Fruit fly (Drosophila melanogaster): Measurements from ENCODE around the gene CG3061.

The CG3061 gene

DNA sequence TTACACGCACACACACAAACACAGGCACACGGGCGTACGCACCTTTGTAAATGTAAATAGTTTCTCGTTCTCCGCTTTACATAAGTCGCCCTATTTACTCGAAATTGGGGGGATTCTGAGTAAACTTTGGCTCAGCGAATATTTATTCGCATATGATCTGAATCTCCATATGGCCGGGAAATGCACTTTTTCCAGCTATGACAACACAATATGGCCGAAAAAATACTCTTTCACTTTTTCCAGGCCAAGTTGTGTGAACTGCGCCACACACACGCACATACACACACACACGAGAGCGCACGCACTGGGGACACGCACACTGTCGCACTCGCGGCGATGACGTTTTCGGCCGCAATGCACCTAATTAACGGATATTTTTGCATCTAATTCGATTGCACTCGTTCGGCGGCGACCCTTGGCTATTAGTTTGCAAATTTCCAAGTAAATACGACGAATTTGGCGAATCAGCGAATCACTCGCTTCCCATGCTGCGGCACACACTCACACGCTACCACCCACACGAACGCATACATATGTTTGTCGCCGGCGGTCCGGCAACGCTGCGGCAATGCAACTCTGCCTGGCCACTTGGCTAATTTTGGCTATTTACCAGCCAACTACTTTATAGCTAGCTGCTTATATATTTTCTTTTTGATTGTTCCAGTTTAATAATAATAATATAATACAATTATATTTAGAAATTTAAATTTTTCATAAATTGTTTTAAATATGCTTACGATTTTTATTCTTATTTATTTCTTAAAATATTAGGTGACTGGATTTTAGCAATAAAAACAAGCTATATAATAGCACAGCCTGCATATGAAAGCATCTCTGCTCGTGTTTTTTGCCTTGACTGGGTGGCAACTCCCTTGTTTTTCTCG is at the start of gene CG3061, which contains the start of gene rdx (continued):
- TF ChIP-seq nerfin-2 (GFP tag; IDR thresholded peaks at IDR 0.05; ENCODE audit: partially characterized antibody) (no peak), CG12769 (tag; optimal IDR thresholded peaks at IDR 0.05) (peak; percentile 9), CG43689 (GFP tag; IDR thresholded peaks at IDR 0.05) (no peak), fd96Cb (tag; optimal IDR thresholded peaks at IDR 0.05) (peak; percentile 37), CG17568 (GFP tag; optimal IDR thresholded peaks at IDR 0.05) (no peak), pnt (GFP tag; optimal IDR thresholded peaks at IDR 0.05) (no peak), ato (GFP tag; IDR thresholded peaks at IDR 0.05; ENCODE audit: partially characterized antibody) (no peak), tx (GFP tag; optimal IDR thresholded peaks at IDR 0.05) (no peak), Ptx1 (GFP tag; IDR thresholded peaks at IDR 0.05) (peak; percentile 75), ranshi (GFP tag; IDR thresholded peaks at IDR 0.05) (0 out of 2 replicates have a peak, but pooled peaks have one; percentile 6), Myb (GFP tag; optimal IDR thresholded peaks at IDR 0.05) (no peak), gsb (GFP tag; IDR thresholded peaks at IDR 0.05) (no peak), ken (GFP tag; IDR thresholded peaks at IDR 0.05) (0 out of 3 replicates have a peak, but pooled peaks have one; percentile 0), CG15073 (GFP tag; optimal IDR thresholded peaks at IDR 0.05) (no peak), CG31365 (tag; optimal IDR thresholded peaks at IDR 0.05) (no peak), CG15269 (tag; optimal IDR thresholded peaks at IDR 0.05) (peak; percentile 70), inv (GFP tag; IDR thresholded peaks at IDR 0.05; ENCODE audit: partially characterized antibody) (no peak), wor (GFP tag; IDR thresholded peaks at IDR 0.05) (no peak), CG13424 (tag; optimal IDR thresholded peaks at IDR 0.05) (peak; percentile 83), CG32767 (GFP tag; IDR thresholded peaks at IDR 0.05) (no peak), CG2712 (tag; optimal IDR thresholded peaks at IDR 0.05) (peak; percentile 74), wek (GFP tag; optimal IDR thresholded peaks at IDR 0.05) (no peak), CG11093 (GFP tag; IDR thresholded peaks at IDR 0.05) (no peak; the same call in 2 of the 3 replicates), pho (GFP tag; optimal IDR thresholded peaks at IDR 0.05) (no peak), Doc2 (GFP tag; IDR thresholded peaks at IDR 0.05) (no peak), CG1603 (tag; optimal IDR thresholded peaks at IDR 0.05) (peak; percentile 21), Drgx (GFP tag; IDR thresholded peaks at IDR 0.05) (no peak), CG6654 (GFP tag; optimal IDR thresholded peaks at IDR 0.05) (peak; percentile 13), seq (GFP tag; IDR thresholded peaks at IDR 0.05) (no peak), HmgD (GFP tag; optimal IDR thresholded peaks at IDR 0.05) (no peak), pzg (GFP tag; optimal IDR thresholded peaks at IDR 0.05) (peak; percentile 43), Dbx (GFP tag; IDR thresholded peaks at IDR 0.05) (0 out of 3 replicates have a peak, but pooled peaks have one; percentile 30), CG31441 (GFP tag; IDR thresholded peaks at IDR 0.05) (peak; percentile 74), CG8290 (GFP tag; optimal IDR thresholded peaks at IDR 0.05) (no peak), CG8290 (tag; optimal IDR thresholded peaks at IDR 0.05) (peak in 1 of 2 experiments; percentile 22), CG17385 (GFP tag; optimal IDR thresholded peaks at IDR 0.05) (peak; percentile 54), NfI (GFP tag; optimal IDR thresholded peaks at IDR 0.05) (peak; percentile 62), psq (GFP tag; optimal IDR thresholded peaks at IDR 0.05) (no peak), CG2129 (GFP tag; IDR thresholded peaks at IDR 0.05; ENCODE audit: partially characterized antibody) (no peak), CG9609 (GFP tag; optimal IDR thresholded peaks at IDR 0.05) (no peak), pita (GFP tag; optimal IDR thresholded peaks at IDR 0.05) (no peak), Bdp1 (GFP tag; optimal IDR thresholded peaks at IDR 0.05) (no peak), CG11560 (tag; IDR thresholded peaks at IDR 0.05) (no peak), Meics (GFP tag; optimal IDR thresholded peaks at IDR 0.05) (peak; percentile 67), CG11398 (GFP tag; optimal IDR thresholded peaks at IDR 0.05) (no peak), MESR4 (GFP tag; optimal IDR thresholded peaks at IDR 0.05) (peak; percentile 93), Blimp-1 (GFP tag; optimal IDR thresholded peaks at IDR 0.05) (peak; percentile 43), CG18011 (GFP tag; optimal IDR thresholded peaks at IDR 0.05) (no peak), CG7372 (GFP tag; IDR thresholded peaks at IDR 0.05) (peak; percentile 45; the same call in 1 of the 2 replicates)
